Fruit fly (Drosophila melanogaster) whole organism, adult: ENCODE results near the gene CG5402.

Source experiments
- CG12768 ChIP-seq: fragments of 200-800 bp; sonication (Bioruptor generic); optimal IDR thresholded peaks from 2 replicates; lab custom pipeline; 2017; ENCODE audit warnings: missing biosample characterization, missing genetic modification characterization, mild to moderate bottlenecking, moderate library complexity, missing genetic modification reagents
- CG1620 ChIP-seq: fragments of 200-800 bp; sonication (Bioruptor generic); optimal IDR thresholded peaks from 2 replicates; lab custom pipeline; 2016; ENCODE audit warnings: missing biosample characterization, missing genetic modification characterization
- CG5204 ChIP-seq: fragments of 200-800 bp; sonication (Bioruptor generic); optimal IDR thresholded peaks from 2 replicates; lab custom pipeline; 2016; ENCODE audit warnings: missing biosample characterization, missing genetic modification characterization
- bab1 ChIP-seq: fragments of 200-800 bp; sonication (Bioruptor generic); optimal IDR thresholded peaks from 3 replicates; lab custom pipeline; 2019; ENCODE audit warnings: missing biosample characterization, mild to moderate bottlenecking, missing genetic modification characterization, moderate library complexity
- cic ChIP-seq: fragments of 200-800 bp; sonication (Bioruptor generic); optimal IDR thresholded peaks from 2 replicates; lab custom pipeline; 2017; ENCODE audit warnings: missing biosample characterization, mild to moderate bottlenecking, missing genetic modification characterization, moderate library complexity
- kay ChIP-seq: fragments of 200-800 bp; sonication (Bioruptor generic); peaks from one replicate; lab custom pipeline; 2016; ENCODE audit warnings: missing biosample characterization, missing genetic modification characterization, borderline replicate concordance

CG5402 gene

dm6 chr3R:27463889-27464288 is 38.9 kb downstream of the CG5402 start, which contains the start of gene CG13978:
Gene CG13978, plus strand, starts transcription at chr3R:27464189.
- TF ChIP-seq CG5204 (GFP tag; lab: Kevin White, UChicago), result no peak

- TF ChIP-seq CG12768 (GFP tag; lab: Kevin White, UChicago) (no peak), bab1 (no peak), kay (GFP tag; lab: Kevin White, UChicago) (no peak), cic (no peak), CG1620 (GFP tag; lab: Kevin White, UChicago) (no peak)
These were observed 39.8 kb downstream of the CG5402 start for dm6 chr3R:27462917-27463316.
